Worm (Caenorhabditis elegans): ENCODE measurements around the gene col-181.

The col-181 gene

DNA sequence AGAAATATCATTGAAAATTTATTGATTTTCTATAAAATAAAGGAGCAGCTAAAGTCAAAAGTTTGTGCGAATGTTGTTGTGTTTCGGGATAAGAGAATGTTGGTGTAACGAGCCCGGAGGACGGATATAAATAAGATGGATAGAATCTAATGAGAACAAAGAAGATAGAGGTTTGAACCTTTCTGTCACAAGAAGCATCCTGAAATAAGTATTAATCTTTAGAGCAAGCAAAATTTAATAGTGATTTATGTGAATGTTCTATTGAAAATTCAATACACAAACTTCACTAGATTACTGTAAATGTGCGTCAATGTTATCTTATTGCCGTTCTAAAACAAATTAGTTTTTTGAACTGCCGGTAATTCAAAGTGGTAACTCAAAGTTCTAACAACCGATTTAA, 1.0 kb upstream of the col-181 start, which contains the start of gene W03G11.3:
Gene W03G11.3 (minus strand): TSS at position 101 of the 400 bp plus-strand sequence.
- no peak for TF ChIP-seq B0310.2 (tag; optimal IDR thresholded peaks at IDR 0.05)
- no peak for TF ChIP-seq ceh-36 (tag; optimal IDR thresholded peaks at IDR 0.05)
- TF ChIP-seq ceh-13 (GFP tag; optimal IDR thresholded peaks at IDR 0.05): no peak
- TF ChIP-seq tbx-37 (GFP tag; conservative IDR thresholded peaks at IDR 0.05): no peak
- TF ChIP-seq hmg-4 (GFP tag; optimal IDR thresholded peaks at IDR 0.05): no peak
- TF ChIP-seq F13C5.2 (tag; optimal IDR thresholded peaks at IDR 0.05): no peak

DNA sequence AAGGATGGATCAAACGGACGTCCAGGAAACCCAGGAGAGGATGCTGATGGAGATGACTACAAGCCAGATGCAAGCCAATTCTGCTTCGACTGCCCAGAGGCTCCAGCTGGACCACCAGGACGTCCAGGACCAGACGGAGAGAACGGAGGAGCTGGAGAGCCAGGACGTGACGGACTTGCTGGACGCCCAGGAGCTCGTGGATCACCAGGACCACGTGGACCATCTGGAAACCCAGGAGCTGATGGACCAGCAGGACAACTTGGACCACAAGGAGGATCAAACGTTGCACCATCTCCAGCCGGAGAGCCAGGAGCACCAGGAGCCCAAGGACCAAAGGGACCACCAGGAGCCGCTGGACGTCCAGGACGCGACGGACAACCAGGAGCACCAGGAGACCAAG, 728 bp downstream of the col-181 start:
- no peak for TF ChIP-seq hnd-1 (tag; optimal IDR thresholded peaks at IDR 0.05)

DNA sequence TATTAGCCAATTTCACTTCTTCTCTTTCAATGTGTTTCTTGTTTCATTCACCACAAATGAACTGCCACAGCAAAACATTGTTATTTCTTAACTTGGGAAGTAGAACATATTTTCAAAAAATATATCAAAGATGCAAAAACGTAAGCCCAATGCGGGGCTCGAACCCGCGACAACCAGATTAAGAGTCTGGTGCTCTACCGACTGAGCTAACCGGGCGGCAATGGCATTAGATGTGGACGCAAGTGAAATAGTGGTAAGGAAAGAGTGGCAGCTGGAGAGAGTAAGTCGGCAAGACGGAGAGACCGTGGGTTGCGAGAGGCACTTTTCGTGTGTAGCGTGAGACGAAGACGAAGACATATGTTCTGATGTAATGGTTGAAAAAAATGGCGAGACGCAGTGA, 1.3 kb downstream of the col-181 start:
- TF ChIP-seq hnd-1 (tag; optimal IDR thresholded peaks at IDR 0.05) (peak; percentile 93), sea-1 (GFP tag; conservative IDR thresholded peaks at IDR 0.05) (peak; percentile 97), aly-1 (tag; optimal IDR thresholded peaks at IDR 0.05) (peak; percentile 97), ceh-13 (GFP tag; optimal IDR thresholded peaks at IDR 0.05) (peak; percentile 97), scrt-1 (GFP tag; IDR thresholded peaks at IDR 0.05) (peak; percentile 99), ceh-36 (tag; optimal IDR thresholded peaks at IDR 0.05) (peak; percentile 98), ets-7 (tag; optimal IDR thresholded peaks at IDR 0.05) (peak; percentile 94), flt-1 (GFP tag; IDR thresholded peaks at IDR 0.05) (peak; percentile 99), hmbx-1 (tag; optimal IDR thresholded peaks at IDR 0.05) (peak; percentile 88), ama-1 (optimal IDR thresholded peaks at IDR 0.05) (no peak), hmg-4 (GFP tag; optimal IDR thresholded peaks at IDR 0.05) (no peak), tbx-11 (GFP tag; IDR thresholded peaks at IDR 0.05) (peak; percentile 99), tra-4 (tag; optimal IDR thresholded peaks at IDR 0.05) (peak; percentile 86), B0310.2 (tag; optimal IDR thresholded peaks at IDR 0.05) (peak; percentile 95), F13C5.2 (tag; optimal IDR thresholded peaks at IDR 0.05) (peak; percentile 99), tbx-37 (GFP tag; conservative IDR thresholded peaks at IDR 0.05) (peak; percentile 99), pes-1 (GFP tag; IDR thresholded peaks at IDR 0.05) (peak; percentile 99)

DNA sequence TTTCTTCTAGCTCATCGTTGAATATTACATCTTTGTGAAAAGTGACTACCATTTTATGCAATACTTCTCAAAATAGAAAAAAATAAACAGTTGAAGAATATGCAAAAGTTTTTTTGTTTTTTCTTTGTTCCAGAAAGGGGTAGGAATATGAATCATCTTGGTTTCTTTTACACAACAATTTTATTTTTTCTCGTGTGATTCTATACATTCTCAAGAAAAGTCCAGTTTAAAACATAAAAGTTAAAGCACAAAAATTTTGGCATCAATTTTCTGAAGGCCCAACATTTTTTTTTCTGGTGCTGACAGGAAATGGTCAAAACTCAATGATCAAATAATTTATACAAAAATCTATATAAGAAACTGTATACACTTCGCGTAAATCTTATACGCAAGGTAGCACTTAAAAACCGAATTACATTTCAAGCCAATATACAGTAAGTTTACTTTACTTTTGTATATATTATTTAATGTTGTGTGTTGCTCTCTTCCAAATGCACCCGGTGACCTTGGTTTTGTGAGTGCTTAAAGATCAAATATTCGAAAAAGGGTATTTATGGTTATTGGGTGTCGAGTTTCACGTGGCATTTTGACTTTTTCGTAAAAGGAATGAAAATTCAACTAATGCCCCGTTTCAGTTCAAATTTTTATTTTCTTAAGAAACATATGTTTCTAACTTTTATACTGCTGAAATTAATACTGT, 3.9 kb downstream of the col-181 start, which contains the start of the genes W03G11.2 and lgc-13:
Gene W03G11.2 (minus strand): TSS at position 101 of the 700 bp plus-strand sequence.
Gene lgc-13 (plus strand): TSS at position 650 of the 700 bp plus-strand sequence.
- no peak for TF ChIP-seq hmbx-1 (tag; optimal IDR thresholded peaks at IDR 0.05)
- TF ChIP-seq ceh-13 (GFP tag; optimal IDR thresholded peaks at IDR 0.05): no peak
- TF ChIP-seq sea-1 (GFP tag; conservative IDR thresholded peaks at IDR 0.05): no peak
- no peak for TF ChIP-seq flt-1 (GFP tag; IDR thresholded peaks at IDR 0.05)
- no peak for TF ChIP-seq ceh-36 (tag; optimal IDR thresholded peaks at IDR 0.05)
- TF ChIP-seq hmg-4 (GFP tag; optimal IDR thresholded peaks at IDR 0.05): no peak
- TF ChIP-seq F13C5.2 (tag; optimal IDR thresholded peaks at IDR 0.05): no peak
- no peak for TF ChIP-seq ets-7 (tag; optimal IDR thresholded peaks at IDR 0.05)
- TF ChIP-seq ama-1 (optimal IDR thresholded peaks at IDR 0.05): no peak

DNA sequence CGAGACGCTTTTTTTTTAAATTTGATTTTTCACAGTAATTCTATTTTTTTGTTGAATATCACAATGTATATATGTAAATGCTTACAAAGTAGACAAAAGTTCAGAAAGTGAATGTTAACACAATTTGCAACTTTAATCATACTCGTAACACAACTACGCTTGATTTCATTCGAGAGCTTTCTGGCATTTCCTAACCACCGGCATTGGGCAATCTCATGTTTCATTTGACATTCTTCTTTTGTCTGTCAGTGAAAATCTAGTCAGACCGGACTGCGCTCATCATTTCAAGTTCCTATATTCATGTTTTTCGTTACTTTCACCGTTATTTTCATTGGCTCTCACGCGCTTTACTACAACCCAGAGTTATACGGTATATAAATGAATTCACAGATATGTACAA, 6.5 kb downstream of the col-181 start, which contains the start of gene lgc-14:
Gene lgc-14 (plus strand): TSS at position 301 of the 400 bp plus-strand sequence.
- TF ChIP-seq hmg-4 (GFP tag; optimal IDR thresholded peaks at IDR 0.05): no peak
- no peak for TF ChIP-seq ets-7 (tag; optimal IDR thresholded peaks at IDR 0.05)
- no peak for TF ChIP-seq flt-1 (GFP tag; IDR thresholded peaks at IDR 0.05)
- TF ChIP-seq ceh-13 (GFP tag; optimal IDR thresholded peaks at IDR 0.05): no peak
- TF ChIP-seq ceh-36 (tag; optimal IDR thresholded peaks at IDR 0.05): no peak
- no peak for TF ChIP-seq hnd-1 (tag; optimal IDR thresholded peaks at IDR 0.05)
- TF ChIP-seq tbx-37 (GFP tag; conservative IDR thresholded peaks at IDR 0.05): no peak
- no peak for TF ChIP-seq tbx-11 (GFP tag; IDR thresholded peaks at IDR 0.05)
- no peak for TF ChIP-seq ama-1 (optimal IDR thresholded peaks at IDR 0.05)
- no peak for TF ChIP-seq F13C5.2 (tag; optimal IDR thresholded peaks at IDR 0.05)
- TF ChIP-seq tra-4 (tag; optimal IDR thresholded peaks at IDR 0.05): no peak
- TF ChIP-seq scrt-1 (GFP tag; IDR thresholded peaks at IDR 0.05): no peak
- TF ChIP-seq pes-1 (GFP tag; IDR thresholded peaks at IDR 0.05): no peak
- TF ChIP-seq sea-1 (GFP tag; conservative IDR thresholded peaks at IDR 0.05): no peak
- no peak for TF ChIP-seq aly-1 (tag; optimal IDR thresholded peaks at IDR 0.05)
- TF ChIP-seq B0310.2 (tag; optimal IDR thresholded peaks at IDR 0.05): no peak
- no peak for TF ChIP-seq hmbx-1 (tag; optimal IDR thresholded peaks at IDR 0.05)

DNA sequence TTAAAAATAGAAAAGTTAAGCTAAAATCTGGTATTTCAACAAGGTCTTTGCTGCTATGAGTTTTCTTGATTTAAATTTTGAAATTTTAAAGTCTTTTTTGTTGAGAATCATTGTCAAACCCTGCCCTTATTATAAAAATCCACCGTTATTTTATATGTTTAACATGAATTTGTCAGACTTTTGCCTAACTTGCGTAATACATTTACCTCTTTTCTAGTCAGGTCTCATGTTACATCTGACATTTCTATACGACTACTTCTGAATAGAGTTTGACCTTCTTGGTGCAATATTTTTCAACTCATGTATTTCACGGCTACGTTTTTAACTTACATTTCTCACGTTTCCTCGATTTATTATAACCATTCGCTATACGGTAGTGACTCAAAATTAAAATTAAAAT, 9.3 kb downstream of the col-181 start, which contains the start of gene lgc-15:
Gene lgc-15 (plus strand): TSS at position 301 of the 400 bp plus-strand sequence.
- TF ChIP-seq aly-1 (tag; optimal IDR thresholded peaks at IDR 0.05): no peak
- TF ChIP-seq ama-1 (optimal IDR thresholded peaks at IDR 0.05): no peak
- TF ChIP-seq scrt-1 (GFP tag; IDR thresholded peaks at IDR 0.05): no peak
- TF ChIP-seq tra-4 (tag; optimal IDR thresholded peaks at IDR 0.05): no peak
- no peak for TF ChIP-seq pes-1 (GFP tag; IDR thresholded peaks at IDR 0.05)
- TF ChIP-seq ceh-13 (GFP tag; optimal IDR thresholded peaks at IDR 0.05): no peak
- TF ChIP-seq hnd-1 (tag; optimal IDR thresholded peaks at IDR 0.05): no peak
- no peak for TF ChIP-seq hmbx-1 (tag; optimal IDR thresholded peaks at IDR 0.05)
- no peak for TF ChIP-seq flt-1 (GFP tag; IDR thresholded peaks at IDR 0.05)
- TF ChIP-seq ceh-36 (tag; optimal IDR thresholded peaks at IDR 0.05): no peak
- TF ChIP-seq ets-7 (tag; optimal IDR thresholded peaks at IDR 0.05): no peak
- TF ChIP-seq sea-1 (GFP tag; conservative IDR thresholded peaks at IDR 0.05): no peak
- no peak for TF ChIP-seq tbx-37 (GFP tag; conservative IDR thresholded peaks at IDR 0.05)
- no peak for TF ChIP-seq F13C5.2 (tag; optimal IDR thresholded peaks at IDR 0.05)
- no peak for TF ChIP-seq B0310.2 (tag; optimal IDR thresholded peaks at IDR 0.05)

DNA sequence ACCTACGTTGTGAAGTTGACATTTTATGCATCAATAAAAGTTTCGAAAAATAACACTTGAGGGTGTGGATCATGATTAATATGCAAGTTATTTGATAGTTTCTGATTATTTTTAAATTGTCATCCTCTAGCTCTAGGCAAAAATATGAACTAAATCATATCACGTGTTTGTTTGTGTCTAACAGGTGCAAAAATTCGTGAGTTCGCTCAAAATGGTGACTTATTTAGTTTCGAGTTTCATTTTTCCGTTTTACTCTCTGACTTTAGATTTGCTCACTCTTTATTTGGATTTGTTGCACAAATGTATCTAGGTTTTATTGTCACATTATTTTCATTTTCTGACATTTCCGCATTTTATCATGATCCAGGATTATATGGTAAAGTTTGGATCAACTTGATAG, 13.6 kb downstream of the col-181 start, which contains the start of gene lgc-16:
Gene lgc-16 (plus strand): TSS at position 301 of the 400 bp plus-strand sequence.
- no peak for TF ChIP-seq pes-1 (GFP tag; IDR thresholded peaks at IDR 0.05)
- TF ChIP-seq hmg-4 (GFP tag; optimal IDR thresholded peaks at IDR 0.05): no peak
- TF ChIP-seq ceh-13 (GFP tag; optimal IDR thresholded peaks at IDR 0.05): no peak
- TF ChIP-seq B0310.2 (tag; optimal IDR thresholded peaks at IDR 0.05): no peak
